Worm (Caenorhabditis elegans): ENCODE measurements around the gene frm-5.2.
"Not testable (repeated sequence)": the region's sequence is repeated elsewhere in the genome, so short reads cannot be mapped to it uniquely, and the experiment has no call there.

Gene frm-5.2

ce11 chrIV:53539-53938, 53.1 kb downstream of the frm-5.2 start, which contains the start of gene T05C7.4:
TSS of gene T05C7.4 (minus strand) at chrIV:53639.
- TF ChIP-seq mab-5 (tag; optimal IDR thresholded peaks at IDR 0.05) (no peak), nhr-12 (tag; optimal IDR thresholded peaks at IDR 0.05) (no peak), nhr-23 (tag; optimal IDR thresholded peaks at IDR 0.05) (no peak), Y55F3AM.14 (GFP tag; optimal IDR thresholded peaks at IDR 0.05) (no peak), alr-1 (tag; optimal IDR thresholded peaks at IDR 0.05) (no peak), blmp-1 (tag; optimal IDR thresholded peaks at IDR 0.05; ENCODE audit: insufficient read depth) (no peak), nhr-77 (tag; optimal IDR thresholded peaks at IDR 0.05) (no peak), gmeb-1 (tag; optimal IDR thresholded peaks at IDR 0.05) (no peak), ztf-1 (GFP tag; conservative IDR thresholded peaks at IDR 0.05) (no peak), elt-3 (tag; optimal IDR thresholded peaks at IDR 0.05) (no peak), ama-1 (optimal IDR thresholded peaks at IDR 0.05) (no peak), egl-27 (tag; optimal IDR thresholded peaks at IDR 0.05) (no peak), F13H6.1 (tag; optimal IDR thresholded peaks at IDR 0.05) (no peak), nhr-6 (tag; optimal IDR thresholded peaks at IDR 0.05) (no peak)

DNA sequence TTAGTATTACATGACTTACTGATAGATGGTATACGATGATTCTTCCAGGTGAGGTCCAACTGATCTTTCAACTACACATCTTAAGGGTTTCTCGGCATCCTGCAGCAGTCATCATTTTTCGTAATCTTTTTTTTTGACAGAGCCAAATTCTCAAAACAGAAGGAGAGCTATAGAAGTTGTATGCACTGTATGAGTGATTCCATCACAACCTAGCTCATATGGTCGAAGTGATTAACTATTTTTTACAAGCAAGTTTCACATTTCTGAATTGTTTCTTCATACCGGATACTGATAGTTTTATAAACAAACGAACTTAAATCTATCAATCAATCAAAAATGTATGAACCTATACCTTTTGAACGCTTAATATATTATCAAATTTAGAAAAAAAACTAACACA, 58.4 kb downstream of the frm-5.2 start, which contains the start of gene T05C7.5:
Gene T05C7.5 (minus strand): TSS at position 101 of the 400 bp plus-strand sequence.
- TF ChIP-seq sma-9 (GFP tag; optimal IDR thresholded peaks at IDR 0.05), result no peak
- no peak for TF ChIP-seq sma-9 (tag; optimal IDR thresholded peaks at IDR 0.05)
- no peak for TF ChIP-seq sma-3 (GFP tag; optimal IDR thresholded peaks at IDR 0.05)
- no peak for TF ChIP-seq crh-2 (tag; optimal IDR thresholded peaks at IDR 0.05)

DNA sequence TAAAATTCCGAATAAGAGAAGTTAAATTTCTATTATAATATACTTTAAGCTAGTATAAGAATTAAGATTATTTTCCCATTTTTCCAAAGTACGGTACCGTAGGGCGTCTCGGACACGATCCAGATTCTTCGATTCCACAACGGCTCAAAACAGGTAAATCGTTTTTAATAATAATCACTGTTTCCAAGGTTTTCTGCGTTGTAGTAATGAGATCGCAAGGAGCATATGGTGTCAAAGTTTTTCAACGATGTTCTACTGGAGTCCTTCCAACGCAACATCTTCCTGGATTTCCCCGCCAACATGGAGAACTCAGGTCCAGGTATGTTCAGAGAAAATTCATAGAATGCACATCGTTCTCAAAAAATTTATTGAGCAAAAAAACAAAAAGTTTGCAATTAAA, 61.0 kb downstream of the frm-5.2 start, which contains the start of gene T05C7.7:
Gene T05C7.7 (plus strand): TSS at position 301 of the 400 bp plus-strand sequence.
- TF ChIP-seq nhr-237, zag-1, nhr-21 (tag; optimal IDR thresholded peaks at IDR 0.05): not testable (repeated sequence)
